Fruit fly (Drosophila melanogaster): ENCODE results near the gene CG7231.

The CG7231 gene

dm6 chr2L:7945037-7945436 is 38.7 kb upstream of the CG7231 start:
- no peak for TF ChIP-seq Crg-1 (GFP tag; optimal IDR thresholded peaks at IDR 0.05)
- no peak for TF ChIP-seq CG7101 (tag; optimal IDR thresholded peaks at IDR 0.05)
- TF ChIP-seq Mnt (GFP tag; optimal IDR thresholded peaks at IDR 0.05), result no peak
- no peak for TF ChIP-seq CG5204 (GFP tag; optimal IDR thresholded peaks at IDR 0.05)
- TF ChIP-seq CG14711 (tag; optimal IDR thresholded peaks at IDR 0.05), result no peak
- no peak for TF ChIP-seq ovo (GFP tag; optimal IDR thresholded peaks at IDR 0.05)
- TF ChIP-seq CG1620 (GFP tag; optimal IDR thresholded peaks at IDR 0.05), result no peak
- no peak for TF ChIP-seq Clk (GFP tag; optimal IDR thresholded peaks at IDR 0.05)

dm6 chr2L:7949016-7949415 is 34.7 kb upstream of the CG7231 start:
- TF ChIP-seq kay (GFP tag; ENCODE audit: borderline replicate concordance), result peak; percentile 73
- TF ChIP-seq cic (GFP tag; optimal IDR thresholded peaks at IDR 0.05), result no peak

dm6 chr2L:7949788-7950187 is 34.0 kb upstream of the CG7231 start:
- TF ChIP-seq cnc (optimal IDR thresholded peaks at IDR 0.05) (no peak), CG5204 (GFP tag; optimal IDR thresholded peaks at IDR 0.05) (no peak)

dm6 chr2L:7951934-7952333 is 31.8 kb upstream of the CG7231 start:
- TF ChIP-seq CG14711 (tag; optimal IDR thresholded peaks at IDR 0.05) (no peak), pad (GFP tag; optimal IDR thresholded peaks at IDR 0.05) (peak; percentile 44), CG7101 (tag; optimal IDR thresholded peaks at IDR 0.05) (no peak), ovo (GFP tag; optimal IDR thresholded peaks at IDR 0.05) (no peak), CG11617 (GFP tag; optimal IDR thresholded peaks at IDR 0.05) (no peak), CG5204 (GFP tag; optimal IDR thresholded peaks at IDR 0.05) (peak; percentile 4), cnc (optimal IDR thresholded peaks at IDR 0.05) (no peak), CG33017 (tag; optimal IDR thresholded peaks at IDR 0.05) (peak; percentile 50), tj (GFP tag; optimal IDR thresholded peaks at IDR 0.05) (peak; percentile 98), CG1620 (GFP tag; optimal IDR thresholded peaks at IDR 0.05) (no peak), kay (GFP tag; ENCODE audit: borderline replicate concordance) (no peak), Clk (GFP tag; optimal IDR thresholded peaks at IDR 0.05) (peak; percentile 3), cic (GFP tag; optimal IDR thresholded peaks at IDR 0.05) (no peak), toe (GFP tag; optimal IDR thresholded peaks at IDR 0.05) (peak; percentile 5), CG12768 (GFP tag; optimal IDR thresholded peaks at IDR 0.05) (peak; percentile 84), Hr96 (GFP tag; optimal IDR thresholded peaks at IDR 0.05) (peak; percentile 36), Crg-1 (GFP tag; optimal IDR thresholded peaks at IDR 0.05) (no peak)

- TF ChIP-seq kay (GFP tag; ENCODE audit: borderline replicate concordance), result peak; percentile 58
- TF ChIP-seq Mnt (GFP tag; optimal IDR thresholded peaks at IDR 0.05), result no peak
Observed at dm6 chr2L:7952351-7952750, 31.4 kb upstream of the CG7231 start.

- TF ChIP-seq cic (GFP tag; optimal IDR thresholded peaks at IDR 0.05), result no peak
- TF ChIP-seq CG1620 (GFP tag; optimal IDR thresholded peaks at IDR 0.05), result no peak
- TF ChIP-seq kay (GFP tag; ENCODE audit: borderline replicate concordance), result no peak
- TF ChIP-seq ovo (GFP tag; optimal IDR thresholded peaks at IDR 0.05), result no peak
- no peak for TF ChIP-seq Clk (GFP tag; optimal IDR thresholded peaks at IDR 0.05)
- TF ChIP-seq CG14711 (tag; optimal IDR thresholded peaks at IDR 0.05), result no peak
- TF ChIP-seq CG7045 (GFP tag; optimal IDR thresholded peaks at IDR 0.05), result no peak
- no peak for TF ChIP-seq CG7101 (tag; optimal IDR thresholded peaks at IDR 0.05)
- no peak for TF ChIP-seq Mnt (GFP tag; optimal IDR thresholded peaks at IDR 0.05)
- TF ChIP-seq Crg-1 (GFP tag; optimal IDR thresholded peaks at IDR 0.05), result no peak
- TF ChIP-seq CG12768 (GFP tag; optimal IDR thresholded peaks at IDR 0.05), result no peak
- TF ChIP-seq CG33017 (tag; optimal IDR thresholded peaks at IDR 0.05), result no peak
- TF ChIP-seq CG11617 (GFP tag; optimal IDR thresholded peaks at IDR 0.05), result no peak
Observed at dm6 chr2L:7953371-7954017, 30.3 kb upstream of the CG7231 start.

dm6 chr2L:7954588-7954987 is 29.2 kb upstream of the CG7231 start:
- no peak for TF ChIP-seq ovo (GFP tag; optimal IDR thresholded peaks at IDR 0.05)
- no peak for TF ChIP-seq bab1 (GFP tag; optimal IDR thresholded peaks at IDR 0.05)
- no peak for TF ChIP-seq cic (GFP tag; optimal IDR thresholded peaks at IDR 0.05)
- no peak for TF ChIP-seq CG7045 (GFP tag; optimal IDR thresholded peaks at IDR 0.05)
- TF ChIP-seq Hr96 (GFP tag; optimal IDR thresholded peaks at IDR 0.05), result no peak
- no peak for TF ChIP-seq tj (GFP tag; optimal IDR thresholded peaks at IDR 0.05)
- TF ChIP-seq CG1620 (GFP tag; optimal IDR thresholded peaks at IDR 0.05), result no peak
- TF ChIP-seq cnc (optimal IDR thresholded peaks at IDR 0.05), result no peak
- no peak for TF ChIP-seq CG5204 (GFP tag; optimal IDR thresholded peaks at IDR 0.05)
- TF ChIP-seq CG33017 (tag; optimal IDR thresholded peaks at IDR 0.05), result no peak
- TF ChIP-seq CG12768 (GFP tag; optimal IDR thresholded peaks at IDR 0.05), result no peak
- TF ChIP-seq Clk (GFP tag; optimal IDR thresholded peaks at IDR 0.05), result no peak
- no peak for TF ChIP-seq CG7101 (tag; optimal IDR thresholded peaks at IDR 0.05)
- no peak for TF ChIP-seq toe (GFP tag; optimal IDR thresholded peaks at IDR 0.05)
- TF ChIP-seq pad (GFP tag; optimal IDR thresholded peaks at IDR 0.05), result no peak
- no peak for TF ChIP-seq CG14711 (tag; optimal IDR thresholded peaks at IDR 0.05)
- no peak for TF ChIP-seq Crg-1 (GFP tag; optimal IDR thresholded peaks at IDR 0.05)

Data from whole organism, adult.